Worm (Caenorhabditis elegans) whole organism, midembryonic: ENCODE measurements around the gene Y7A5A.1.
A peak's percentile ranks its signal among the peaks of the same experiment; 100 is the strongest.

ENCODE experiments used
- T22C8.4 ChIP-seq: fragments of 200-800 bp; sonication (Bioruptor generic); IDR thresholded peaks from 2 replicates; pipeline ENCODE4 v1.3.6; 2022; ENCODE audit warnings: missing genetic modification characterization, missing compliant biosample characterization
- flt-1 ChIP-seq: fragments of 200-800 bp; sonication (Bioruptor generic); IDR thresholded peaks from 2 replicates; pipeline ENCODE4 v1.3.6; 2022; ENCODE audit warnings: missing genetic modification characterization, missing compliant biosample characterization
- klf-2 ChIP-seq: fragments of 200-800 bp; sonication (Bioruptor generic); conservative IDR thresholded peaks from 2 replicates; pipeline ENCODE4 v1.3.6; 2022; ENCODE audit warnings: missing genetic modification reagents, missing genetic modification characterization, missing compliant biosample characterization
- med-1 ChIP-seq: sonication (generic microtip); optimal IDR thresholded peaks from 2 replicates; lab custom pipeline; 2017; ENCODE audit warnings: missing genetic modification characterization, mild to moderate bottlenecking, missing compliant biosample characterization, antibody characterized with exemption, missing genetic modification reagents; ENCODE audit not compliant: insufficient read depth
- ref-1 ChIP-seq: fragments of 200-800 bp; sonication (Bioruptor generic); conservative IDR thresholded peaks from 2 replicates; pipeline ENCODE4 v1.3.6; 2022; ENCODE audit warnings: missing genetic modification reagents, missing genetic modification characterization, missing compliant biosample characterization
- tab-1 ChIP-seq: fragments of 200-800 bp; sonication (Bioruptor generic); IDR thresholded peaks from 2 replicates; pipeline ENCODE4 v1.3.6; 2022; ENCODE audit warnings: missing genetic modification characterization, missing compliant biosample characterization
- ztf-23 ChIP-seq: fragments of 200-800 bp; sonication (Bioruptor generic); IDR thresholded peaks from 2 replicates; pipeline ENCODE4 v1.3.6; 2022; ENCODE audit warnings: missing genetic modification reagents, missing genetic modification characterization, missing compliant biosample characterization

- TF ChIP-seq flt-1 (GFP tag; lab: Robert Waterston, UW) (no peak), ref-1 (GFP tag; lab: Robert Waterston, UW) (no peak), T22C8.4 (GFP tag; lab: Robert Waterston, UW) (peak; percentile 90), ztf-23 (GFP tag; lab: Robert Waterston, UW) (0 out of 2 replicates have a peak, but pooled peaks have one; percentile 36), klf-2 (GFP tag; lab: Robert Waterston, UW) (no peak), tab-1 (GFP tag; lab: Robert Waterston, UW) (no peak), med-1 (no peak)
These were observed 34.9 kb downstream of the Y7A5A.1 start for ce11 chrX:15736419-15736818.
